In the genomic region with DNA sequence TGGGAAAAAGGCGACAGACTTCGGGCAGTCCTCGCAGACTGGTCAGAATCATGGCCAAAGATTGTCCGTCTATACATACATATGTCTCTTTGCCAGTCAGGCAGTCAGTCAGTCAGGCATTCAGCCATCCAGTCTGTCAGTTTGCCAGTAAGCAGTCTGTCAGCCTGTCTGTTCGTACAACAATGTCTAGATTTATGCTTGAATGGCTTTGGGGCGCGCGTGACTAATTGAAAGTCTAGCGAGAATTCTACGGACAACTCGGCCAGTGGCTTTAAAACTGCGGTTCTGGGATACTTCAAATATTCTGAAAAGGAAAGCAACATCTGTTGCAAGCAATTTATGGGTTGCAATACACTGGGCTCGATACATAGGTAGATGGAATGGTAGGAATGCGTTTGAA, we compare ENCODE assay signal across 2 fruit fly cellular contexts.
TF ChIP-seq lines count a peak whose summit lies in the region.

No protein-coding gene starts in this region.

- TF ChIP-seq CTCF in whole organism, embryonic (GFP tag; optimal IDR thresholded peaks at IDR 0.05; lab: Kevin White, UChicago): no peak

TF ChIP-seq in whole organism, embryonic, 481 proteins besides CTCF, POLR2A, EP300 and RAD21:
- peak; percentile 56 for TF ChIP-seq CG8281 (tag; optimal IDR thresholded peaks at IDR 0.05; lab: Kevin White, UChicago)
- no peak for TF ChIP-seq dmrt99B (tag; optimal IDR thresholded peaks at IDR 0.05; lab: Kevin White, UChicago)
- peak; percentile 85 for TF ChIP-seq CG6654 (GFP tag; optimal IDR thresholded peaks at IDR 0.05; lab: Kevin White, UChicago)
- TF ChIP-seq CG10209 (GFP tag; optimal IDR thresholded peaks at IDR 0.05; lab: Kevin White, UChicago): peak; percentile 2
- TF ChIP-seq cad (GFP tag; optimal IDR thresholded peaks at IDR 0.05; lab: Kevin White, UChicago): peak; percentile 1

TF ChIP-seq in whole organism, prepupa, 60 proteins besides CTCF, POLR2A, EP300 and RAD21:
- TF ChIP-seq dsx (GFP tag; optimal IDR thresholded peaks at IDR 0.05; lab: Kevin White, UChicago; ENCODE audit: poor library complexity, severe bottlenecking) (peak; percentile 56), vri (GFP tag; optimal IDR thresholded peaks at IDR 0.05; lab: Kevin White, UChicago) (no peak)
